Worm (Caenorhabditis elegans): Measurements from ENCODE around the gene sor-1.

DNA sequence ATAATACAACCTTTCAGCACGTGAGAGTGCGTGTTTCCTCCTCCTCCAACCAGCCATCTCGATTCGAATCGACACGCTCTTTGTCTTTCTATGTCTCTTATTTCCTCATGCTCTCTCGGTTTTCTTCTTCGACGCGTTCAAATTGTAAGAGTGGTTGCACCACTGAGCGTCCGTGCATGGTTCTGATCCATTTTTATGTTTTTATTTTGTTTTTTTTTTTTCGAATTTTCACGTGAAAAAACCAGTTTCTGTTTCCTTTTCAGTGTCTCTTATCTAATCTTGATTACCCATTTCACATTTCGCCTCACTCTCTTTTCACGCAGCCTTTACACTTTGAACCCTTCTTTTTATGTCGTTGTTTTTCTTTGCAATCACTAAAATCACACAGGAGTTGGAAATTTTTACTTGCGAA lies 47.1 kb upstream of the sor-1 start:
- TF ChIP-seq repo-1 (tag; optimal IDR thresholded peaks at IDR 0.05) (no peak), dpff-1 (tag; optimal IDR thresholded peaks at IDR 0.05) (no peak), C06A6.2 (GFP tag; conservative IDR thresholded peaks at IDR 0.05) (no peak), sdz-38 (tag; optimal IDR thresholded peaks at IDR 0.05) (no peak), ztf-25 (GFP tag; IDR thresholded peaks at IDR 0.05) (no peak), madf-10 (tag; optimal IDR thresholded peaks at IDR 0.05) (no peak), bed-2 (GFP tag; IDR thresholded peaks at IDR 0.05) (no peak), tlf-1 (GFP tag; optimal IDR thresholded peaks at IDR 0.05) (no peak), nhr-90 (tag; optimal IDR thresholded peaks at IDR 0.05) (no peak), unc-62 (GFP tag; optimal IDR thresholded peaks at IDR 0.05) (no peak), attf-5 (GFP tag; optimal IDR thresholded peaks at IDR 0.05) (peak; percentile 4), chd-7 (tag; optimal IDR thresholded peaks at IDR 0.05) (no peak), lsl-1 (GFP tag; optimal IDR thresholded peaks at IDR 0.05) (no peak), ets-4 (GFP tag; optimal IDR thresholded peaks at IDR 0.05) (no peak)
